Worm (Caenorhabditis elegans): ENCODE data around the gene T20B12.5.

DNA sequence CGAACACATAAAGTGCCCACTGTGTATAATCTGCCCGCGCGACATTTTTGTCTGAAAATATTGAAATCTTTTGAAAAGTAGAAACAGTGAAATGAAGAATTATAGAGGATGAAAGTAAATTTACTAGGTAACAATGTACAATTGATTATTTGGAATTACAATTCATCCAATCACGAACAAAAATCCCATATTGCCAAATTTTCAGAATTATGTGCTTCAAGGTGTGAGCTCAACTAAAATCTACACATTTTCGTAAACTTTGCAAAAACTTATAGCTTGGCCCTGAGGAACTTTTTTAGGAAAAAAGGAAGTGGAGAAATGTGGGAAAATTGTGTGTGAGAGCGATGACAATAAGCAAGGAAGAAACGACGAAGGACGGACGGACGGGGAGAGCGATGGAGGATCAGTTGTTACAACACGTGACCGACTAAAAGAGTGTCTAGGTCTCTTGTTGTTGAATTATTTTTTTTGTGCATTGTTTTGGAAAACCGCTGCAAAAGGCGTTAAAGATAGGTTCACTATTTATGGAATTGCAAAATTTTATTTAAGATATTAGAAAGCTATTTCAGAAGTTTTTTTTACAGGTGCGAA lies 7.9 kb upstream of the T20B12.5 start, which contains the start of gene mml-1:
- TF ChIP-seq nhr-11 (tag; optimal IDR thresholded peaks at IDR 0.05): no peak
- no peak for TF ChIP-seq ceh-14 (tag; optimal IDR thresholded peaks at IDR 0.05)
- TF ChIP-seq sdc-2 (tag; optimal IDR thresholded peaks at IDR 0.05): no peak
- no peak for TF ChIP-seq pqm-1 (tag; optimal IDR thresholded peaks at IDR 0.05)
- TF ChIP-seq ceh-9 (tag; optimal IDR thresholded peaks at IDR 0.05): no peak
- TF ChIP-seq ama-1 (optimal IDR thresholded peaks at IDR 0.05): no peak
- TF ChIP-seq ets-4 (tag; optimal IDR thresholded peaks at IDR 0.05): no peak
- no peak for TF ChIP-seq C08G9.2 (tag; optimal IDR thresholded peaks at IDR 0.05)
- TF ChIP-seq hlh-30 (tag; optimal IDR thresholded peaks at IDR 0.05; ENCODE audit: insufficient read depth): peak; percentile 78
- TF ChIP-seq ceh-18 (tag; optimal IDR thresholded peaks at IDR 0.05): no peak
- no peak for TF ChIP-seq sox-4 (tag; optimal IDR thresholded peaks at IDR 0.05)
- no peak for TF ChIP-seq ceh-30 (tag; optimal IDR thresholded peaks at IDR 0.05)

Measured in whole organism, late embryonic.